Fruit fly (Drosophila melanogaster): ENCODE measurements around the gene Cse1.

dm6 chr2L:16859103-16859502, 34.1 kb upstream of the Cse1 start:
- TF ChIP-seq h (optimal IDR thresholded peaks at IDR 0.05) (no peak), psq (optimal IDR thresholded peaks at IDR 0.05) (no peak), ttk (optimal IDR thresholded peaks at IDR 0.05) (no peak), Myc (optimal IDR thresholded peaks at IDR 0.05) (no peak), insv (optimal IDR thresholded peaks at IDR 0.05) (no peak), Sin3A (optimal IDR thresholded peaks at IDR 0.05) (no peak)
